Worm (Caenorhabditis elegans) whole organism, young adult: ENCODE data around the gene oac-54.

Experiments
- ama-1 ChIP-seq, 3 experiments: fragments of 150-350 bp in 1 of 3; sonication (generic microtip) in 2 of 3; optimal IDR thresholded peaks; 2 replicates each; lab custom pipeline; 2014 to 2018; ENCODE audit warnings: missing biosample characterization in 2 of 3, missing genetic modification characterization in 2 of 3, missing genetic modification reagents in 2 of 3
- unc-62 ChIP-seq: fragments of 150-350 bp; optimal IDR thresholded peaks from 2 replicates; lab custom pipeline; 2014; ENCODE audit warnings: missing biosample characterization, missing genetic modification reagents, missing genetic modification characterization

ce11 chrII:9161023-9161422 lies 3.1 kb downstream of the oac-54 start, which contains the start of gene rhy-1:
- TF ChIP-seq unc-62 (no peak), ama-1 (optimal IDR thresholded peaks at IDR 0.05; lab: Kevin White, UChicago) (no peak), ama-1 (GFP tag; optimal IDR thresholded peaks at IDR 0.05; lab: Kevin White, UChicago) (no peak)
